Fruit fly (Drosophila melanogaster) whole organism, embryonic: ENCODE data around the gene Mdr65.

Experiments
- ATbp ChIP-seq: fragments of 200-800 bp; sonication (Bioruptor generic); optimal IDR thresholded peaks from 2 replicates; lab custom pipeline; 2017; ENCODE audit warnings: missing biosample characterization, mild to moderate bottlenecking, missing genetic modification characterization, missing genetic modification reagents
- CG1024 ChIP-seq: fragments of 200-800 bp; sonication (Bioruptor generic); IDR thresholded peaks from 2 replicates; pipeline ENCODE4 v1.3.6; 2022; ENCODE audit warnings: missing biosample characterization, missing genetic modification characterization
- CG10274 ChIP-seq: fragments of 200-800 bp; sonication (Bioruptor generic); optimal IDR thresholded peaks from 3 replicates; lab custom pipeline; 2017; ENCODE audit warnings: missing biosample characterization, mild to moderate bottlenecking, missing genetic modification characterization
- CG12391 ChIP-seq: fragments of 200-800 bp; sonication (Bioruptor generic); optimal IDR thresholded peaks from 3 replicates; lab custom pipeline; 2018; ENCODE audit warnings: missing biosample characterization, mild to moderate bottlenecking, missing genetic modification characterization, moderate library complexity
- CG13624 ChIP-seq: fragments of 200-800 bp; sonication (Bioruptor generic); optimal IDR thresholded peaks from 2 replicates; lab custom pipeline; 2016; ENCODE audit warnings: missing biosample characterization, missing genetic modification characterization
- CG13894 ChIP-seq: fragments of 200-800 bp; sonication (Bioruptor generic); optimal IDR thresholded peaks from 3 replicates; lab custom pipeline; 2018; ENCODE audit warnings: missing biosample characterization, mild to moderate bottlenecking, missing genetic modification characterization, moderate library complexity
- CG15011 ChIP-seq: fragments of 200-800 bp; sonication (Bioruptor generic); optimal IDR thresholded peaks from 3 replicates; lab custom pipeline; 2018; ENCODE audit warnings: missing biosample characterization, mild to moderate bottlenecking, missing genetic modification characterization
- CG15696 ChIP-seq: fragments of 200-800 bp; sonication (Bioruptor generic); optimal IDR thresholded peaks from 2 replicates; lab custom pipeline; 2019; ENCODE audit warnings: missing biosample characterization, mild to moderate bottlenecking, missing genetic modification characterization, moderate library complexity
- CG1647 ChIP-seq: fragments of 200-800 bp; sonication (Bioruptor generic); optimal IDR thresholded peaks from 3 replicates; lab custom pipeline; 2016; ENCODE audit warnings: missing biosample characterization, missing genetic modification characterization
- CG16779 ChIP-seq: fragments of 200-800 bp; sonication (Bioruptor generic); IDR thresholded peaks from 2 replicates; pipeline ENCODE4 v1.3.6; 2022; ENCODE audit warnings: missing biosample characterization, missing genetic modification characterization
- CG2116 ChIP-seq: fragments of 200-800 bp; sonication (Bioruptor generic); optimal IDR thresholded peaks from 3 replicates; lab custom pipeline; 2018; ENCODE audit warnings: missing biosample characterization, mild to moderate bottlenecking, missing genetic modification characterization
- CG30431 ChIP-seq: fragments of 200-800 bp; sonication (Bioruptor generic); optimal IDR thresholded peaks from 2 replicates; lab custom pipeline; 2017; ENCODE audit warnings: missing biosample characterization, missing genetic modification characterization
- CG31365 ChIP-seq: fragments of 200-800 bp; sonication (Bioruptor generic); optimal IDR thresholded peaks from 2 replicates; lab custom pipeline; 2018; ENCODE audit warnings: missing biosample characterization, mild to moderate bottlenecking, missing genetic modification characterization
- CG3163 ChIP-seq: fragments of 200-800 bp; sonication (Bioruptor generic); optimal IDR thresholded peaks from 3 replicates; lab custom pipeline; 2016; ENCODE audit warnings: missing biosample characterization, missing genetic modification characterization
- CG34422 ChIP-seq: fragments of 200-800 bp; sonication (Bioruptor generic); IDR thresholded peaks from 3 replicates; pipeline ENCODE4 v1.3.6; 2022; ENCODE audit warnings: missing biosample characterization, missing genetic modification characterization
- CG4424 ChIP-seq: fragments of 200-800 bp; sonication (Bioruptor generic); optimal IDR thresholded peaks from 3 replicates; lab custom pipeline; 2016; ENCODE audit warnings: missing biosample characterization, missing genetic modification characterization
- CG6765 ChIP-seq: fragments of 200-800 bp; sonication (Bioruptor generic); optimal IDR thresholded peaks from 3 replicates; lab custom pipeline; 2017; ENCODE audit warnings: missing biosample characterization, mild to moderate bottlenecking, missing genetic modification characterization
- CG7786 ChIP-seq: fragments of 200-800 bp; sonication (Bioruptor generic); optimal IDR thresholded peaks from 2 replicates; lab custom pipeline; 2016; ENCODE audit warnings: missing biosample characterization, missing genetic modification characterization
- CG8765 ChIP-seq: fragments of 200-800 bp; sonication (Bioruptor generic); IDR thresholded peaks from 2 replicates; pipeline ENCODE4 v1.3.6; 2022; ENCODE audit warnings: missing biosample characterization, missing genetic modification characterization
- CG9727 ChIP-seq: fragments of 200-800 bp; sonication (Bioruptor generic); optimal IDR thresholded peaks from 3 replicates; lab custom pipeline; 2017; ENCODE audit warnings: missing biosample characterization, mild to moderate bottlenecking, missing genetic modification characterization
- CG9797 ChIP-seq: fragments of 200-800 bp; sonication (Bioruptor generic); optimal IDR thresholded peaks from 3 replicates; lab custom pipeline; 2018; ENCODE audit warnings: missing biosample characterization, mild to moderate bottlenecking, missing genetic modification characterization
- CoRest ChIP-seq: fragments of 200-800 bp; sonication (Bioruptor generic); optimal IDR thresholded peaks from 3 replicates; lab custom pipeline; 2018; ENCODE audit warnings: missing biosample characterization, mild to moderate bottlenecking, missing genetic modification characterization, moderate library complexity
- CrebB ChIP-seq: fragments of 200-800 bp; sonication (Bioruptor generic); optimal IDR thresholded peaks from 3 replicates; lab custom pipeline; 2018; ENCODE audit warnings: missing biosample characterization, mild to moderate bottlenecking, missing genetic modification characterization
- Ets65A ChIP-seq: fragments of 200-800 bp; sonication (Bioruptor generic); peaks from one replicate; lab custom pipeline; 2016; ENCODE audit warnings: missing biosample characterization, missing genetic modification characterization
- Lim3 ChIP-seq: fragments of 200-800 bp; sonication (Bioruptor generic); IDR thresholded peaks from 2 replicates; pipeline ENCODE4 v1.3.6; 2022; ENCODE audit warnings: missing biosample characterization, missing genetic modification characterization
- Myb ChIP-seq: fragments of 200-800 bp; sonication (Bioruptor generic); optimal IDR thresholded peaks from 2 replicates; lab custom pipeline; 2016; ENCODE audit warnings: missing biosample characterization, missing genetic modification characterization
- aop ChIP-seq: fragments of 200-800 bp; sonication (Bioruptor generic); IDR thresholded peaks from 2 replicates; pipeline ENCODE4 v1.3.6; 2022; ENCODE audit warnings: missing biosample characterization, missing genetic modification characterization
- ato ChIP-seq: fragments of 200-800 bp; sonication (Bioruptor generic); IDR thresholded peaks from 2 replicates; pipeline ENCODE4 v1.3.6; 2022; ENCODE audit warnings: missing biosample characterization, missing genetic modification characterization; ENCODE audit not compliant: partially characterized antibody
- bowl ChIP-seq: fragments of 200-800 bp; sonication (Bioruptor generic); IDR thresholded peaks from 2 replicates; pipeline ENCODE4 v1.3.6; 2022; ENCODE audit warnings: missing biosample characterization, missing genetic modification characterization
- cwo ChIP-seq: fragments of 200-800 bp; sonication (Bioruptor generic); optimal IDR thresholded peaks from 3 replicates; lab custom pipeline; 2017; ENCODE audit warnings: missing biosample characterization, missing genetic modification characterization, mild to moderate bottlenecking, moderate library complexity, missing genetic modification reagents
- dpn ChIP-seq, 2 experiments: fragments of 200-800 bp; sonication (Bioruptor generic); optimal IDR thresholded peaks; 3 replicates each; lab custom pipeline; 2016; ENCODE audit warnings: missing biosample characterization in 2 of 2, missing genetic modification characterization in 2 of 2
- gce ChIP-seq: fragments of 200-800 bp; sonication (Bioruptor generic); IDR thresholded peaks from 3 replicates; pipeline ENCODE4 v1.3.6; 2022; ENCODE audit warnings: missing biosample characterization, missing genetic modification characterization
- grau ChIP-seq: fragments of 200-800 bp; optimal IDR thresholded peaks from 3 replicates; lab custom pipeline; 2019; ENCODE audit warnings: missing biosample characterization, mild to moderate bottlenecking, missing genetic modification characterization, moderate library complexity
- gro ChIP-seq: fragments of 200-800 bp; sonication (Bioruptor generic); optimal IDR thresholded peaks from 2 replicates; lab custom pipeline; 2016; ENCODE audit warnings: missing biosample characterization, missing genetic modification characterization
- hth ChIP-seq: fragments of >200 bp; optimal IDR thresholded peaks from 2 replicates; lab custom pipeline; 2017; ENCODE audit warnings: inconsistent platforms
- inv ChIP-seq: fragments of 200-800 bp; sonication (Bioruptor generic); IDR thresholded peaks from 2 replicates; pipeline ENCODE4 v1.3.6; 2022; ENCODE audit warnings: missing biosample characterization, missing genetic modification characterization; ENCODE audit not compliant: partially characterized antibody
- jigr1 ChIP-seq: fragments of 200-800 bp; sonication (Bioruptor generic); IDR thresholded peaks from 3 replicates; pipeline ENCODE4 v1.3.6; 2022; ENCODE audit warnings: missing biosample characterization, missing genetic modification characterization
- ken ChIP-seq: fragments of 200-800 bp; sonication (Bioruptor generic); IDR thresholded peaks from 3 replicates; pipeline ENCODE4 v1.3.6; 2022; ENCODE audit warnings: missing biosample characterization, missing genetic modification characterization
- mld ChIP-seq: fragments of 200-800 bp; sonication (Bioruptor generic); IDR thresholded peaks from 3 replicates; pipeline ENCODE4 v1.3.6; 2022; ENCODE audit warnings: missing biosample characterization, missing genetic modification characterization; ENCODE audit not compliant: partially characterized antibody
- nerfin-1 ChIP-seq: fragments of 200-800 bp; sonication (Bioruptor generic); optimal IDR thresholded peaks from 3 replicates; lab custom pipeline; 2019; ENCODE audit warnings: missing biosample characterization, mild to moderate bottlenecking, missing genetic modification characterization, moderate library complexity
- repo ChIP-seq: fragments of 200-800 bp; sonication (Bioruptor generic); optimal IDR thresholded peaks from 2 replicates; lab custom pipeline; 2016; ENCODE audit warnings: missing biosample characterization, missing genetic modification characterization
- sc ChIP-seq, 3 experiments: fragments of >200 bp in 2 of 3; fragments of 200-800 bp in 1 of 3; sonication (Bioruptor generic) in 1 of 3; optimal IDR thresholded peaks; 2 replicates in 2 of 3; 3 replicates in 1 of 3; lab custom pipeline; 2017; ENCODE audit warnings: mild to moderate bottlenecking in 1 of 3, missing biosample characterization in 1 of 3, missing genetic modification characterization in 1 of 3, missing genetic modification reagents in 1 of 3
- slp2 ChIP-seq: fragments of 200-800 bp; sonication (Bioruptor generic); optimal IDR thresholded peaks from 2 replicates; lab custom pipeline; 2016; ENCODE audit warnings: missing biosample characterization, missing genetic modification characterization
- stc ChIP-seq: fragments of 200-800 bp; sonication (Bioruptor generic); IDR thresholded peaks from 2 replicates; pipeline ENCODE4 v1.3.6; 2022; ENCODE audit warnings: missing biosample characterization, missing genetic modification characterization
- tin ChIP-seq: fragments of 200-800 bp; sonication (Bioruptor generic); optimal IDR thresholded peaks from 3 replicates; lab custom pipeline; 2016; ENCODE audit warnings: missing biosample characterization, missing genetic modification characterization
- trem ChIP-seq: fragments of 200-800 bp; optimal IDR thresholded peaks from 3 replicates; lab custom pipeline; 2019; ENCODE audit warnings: missing biosample characterization, mild to moderate bottlenecking, missing genetic modification characterization, moderate library complexity
- trh ChIP-seq: fragments of 200-800 bp; sonication (Bioruptor generic); optimal IDR thresholded peaks from 2 replicates; lab custom pipeline; 2016; ENCODE audit warnings: missing biosample characterization, missing genetic modification characterization
- tup ChIP-seq: fragments of 200-800 bp; sonication (Bioruptor generic); optimal IDR thresholded peaks from 2 replicates; lab custom pipeline; 2016; ENCODE audit warnings: missing biosample characterization, mild to moderate bottlenecking, missing genetic modification characterization, moderate library complexity
- yki ChIP-seq: fragments of >200 bp; optimal IDR thresholded peaks from 3 replicates; lab custom pipeline; 2018

Mdr65 gene

DNA sequence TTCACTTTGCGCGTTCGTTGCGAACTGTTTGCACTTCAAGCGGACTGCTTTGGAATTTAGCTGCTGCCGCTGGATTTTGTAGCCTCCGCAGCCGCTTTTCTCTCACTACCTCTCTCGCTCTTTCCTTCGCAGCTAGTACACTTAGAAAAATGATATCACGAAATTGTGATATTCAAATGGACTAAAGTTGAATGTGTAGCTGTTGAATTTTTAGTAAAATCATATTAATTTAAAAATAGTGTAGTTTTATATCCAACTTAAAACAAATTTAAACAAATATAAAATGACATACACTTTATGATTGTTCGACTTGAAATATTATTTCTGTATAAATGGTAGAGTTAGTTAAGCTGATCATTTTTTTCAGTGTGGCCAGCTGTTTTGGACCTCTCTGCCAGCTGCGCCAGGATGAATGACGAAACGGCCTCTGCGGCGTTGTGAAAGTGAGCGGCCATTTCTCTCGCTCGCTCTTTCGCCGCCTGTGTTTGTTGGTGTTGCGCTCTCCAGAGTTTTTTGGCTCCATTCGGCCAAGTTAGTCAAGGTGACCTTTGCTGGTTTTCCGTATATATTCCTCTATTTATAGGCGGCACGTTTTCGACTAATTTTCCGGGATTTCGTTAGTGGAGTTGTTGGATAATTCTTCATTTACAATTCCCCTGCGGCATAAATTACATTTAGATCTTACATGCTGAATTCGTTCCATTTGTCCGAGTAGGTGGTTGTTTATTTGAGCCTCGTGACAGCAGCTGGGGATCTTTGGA, 17.3 kb upstream of the Mdr65 start, which contains the start of gene Ldh (continued):
- TF ChIP-seq bowl (GFP tag; lab: Robert Waterston, UW) (peak; percentile 39; the same call in 1 of the 2 replicates), hth (no peak), repo (GFP tag; lab: Kevin White, UChicago) (peak; percentile 56), CG3163 (GFP tag; lab: Kevin White, UChicago) (peak; percentile 33), trh (GFP tag; lab: Kevin White, UChicago) (peak; percentile 82), CG15696 (tag; lab: Kevin White, UChicago) (peak; percentile 98), CG13894 (tag; lab: Kevin White, UChicago) (peak; percentile 92), Ets65A (GFP tag; lab: Kevin White, UChicago) (peak; percentile 97), CG7786 (GFP tag; lab: Kevin White, UChicago) (peak; percentile 72), CG9797 (peak; percentile 35), gro (GFP tag; lab: Kevin White, UChicago) (peak; percentile 15), dpn (GFP tag; optimal IDR thresholded peaks at IDR 0.05; lab: Kevin White, UChicago) (peak; percentile 87 to 95), Lim3 (GFP tag; lab: Robert Waterston, UW) (peak; percentile 36; the same call in 1 of the 2 replicates), CG8765 (GFP tag; lab: Robert Waterston, UW) (peak; percentile 85), CoRest (tag; lab: Kevin White, UChicago) (peak; percentile 98), CG16779 (GFP tag; lab: Robert Waterston, UW) (0 out of 2 replicates have a peak, but pooled peaks have one; percentile 10), stc (peak; percentile 91), aop (no peak), CG1647 (peak; percentile 84), CG1024 (peak; percentile 74), CG34422 (peak; percentile 93), tup (peak; percentile 77), nerfin-1 (tag; lab: Kevin White, UChicago) (peak; percentile 96), slp2 (GFP tag; lab: Kevin White, UChicago) (peak; percentile 82), CG12391 (tag; lab: Kevin White, UChicago) (peak; percentile 99), CrebB (peak; percentile 93), inv (GFP tag; lab: Robert Waterston, UW) (no peak), mld (no peak), CG4424 (GFP tag; lab: Kevin White, UChicago) (peak; percentile 94), cwo (GFP tag; lab: Kevin White, UChicago) (peak; percentile 88), trem (peak; percentile 95), ATbp (GFP tag; lab: Kevin White, UChicago) (peak; percentile 95), ato (GFP tag; lab: Robert Waterston, UW) (no peak), CG13624 (peak; percentile 87), yki (lab: Kevin White, UChicago) (no peak), grau (tag; lab: Kevin White, UChicago) (peak; percentile 97), CG30431 (GFP tag; lab: Kevin White, UChicago) (peak; percentile 86), gce (GFP tag; lab: Robert Waterston, UW) (peak; percentile 72; the same call in 2 of the 3 replicates), sc (optimal IDR thresholded peaks at IDR 0.05; lab: Kevin White, UChicago) (no peak), sc (GFP tag; optimal IDR thresholded peaks at IDR 0.05; lab: Kevin White, UChicago) (peak; percentile 93), CG10274 (GFP tag; lab: Kevin White, UChicago) (peak; percentile 76), CG6765 (GFP tag; lab: Kevin White, UChicago) (peak; percentile 87), CG15011 (GFP tag; lab: Kevin White, UChicago) (peak; percentile 92), CG9727 (GFP tag; lab: Kevin White, UChicago) (peak; percentile 99), jigr1 (peak; percentile 58; the same call in 1 of the 3 replicates), ken (GFP tag; lab: Robert Waterston, UW) (peak; percentile 79), CG2116 (GFP tag; lab: Kevin White, UChicago) (peak; percentile 81), Myb (peak; percentile 34), tin (GFP tag; lab: Kevin White, UChicago) (peak; percentile 93), CG31365 (tag; lab: Kevin White, UChicago) (peak; percentile 71)
